Worm (Caenorhabditis elegans): ENCODE results near the gene ech-5.

DNA sequence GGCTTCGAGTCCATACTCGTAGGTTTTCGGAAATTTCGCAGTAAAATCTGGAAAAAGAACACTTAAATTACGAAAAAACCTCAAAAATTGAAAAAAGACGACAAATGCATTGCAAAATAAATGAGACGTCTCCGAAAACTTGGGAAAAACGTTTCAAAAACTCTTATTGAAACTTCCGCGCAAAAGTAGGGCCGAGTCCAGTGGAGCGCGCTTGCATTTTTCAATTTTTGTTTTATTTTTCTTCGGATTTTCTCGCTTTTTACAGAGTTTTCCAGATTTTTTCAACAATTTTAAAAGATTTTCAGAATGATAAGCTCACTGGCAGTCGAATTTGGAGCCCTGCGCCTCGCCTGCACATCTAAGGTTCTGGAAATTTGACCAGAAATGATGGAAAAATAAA lies 23.9 kb upstream of the ech-5 start, which contains the start of gene mrpl-2:
- TF ChIP-seq sox-4 (tag; optimal IDR thresholded peaks at IDR 0.05) (no peak), ets-4 (tag; optimal IDR thresholded peaks at IDR 0.05) (no peak), hlh-6 (tag; optimal IDR thresholded peaks at IDR 0.05) (no peak)

Measured in whole organism, late embryonic.